Worm (Caenorhabditis elegans): ENCODE data around the gene T14G12.12.

T14G12.12 gene

ce11 chrX:3758399-3758798 is at the start of gene T14G12.12:
Gene T14G12.12 (minus strand): TSS chrX:3758499.
- TF ChIP-seq ref-1 (GFP tag; conservative IDR thresholded peaks at IDR 0.05) (no peak), ztf-29 (GFP tag; IDR thresholded peaks at IDR 0.05) (no peak), tab-1 (GFP tag; IDR thresholded peaks at IDR 0.05) (no peak), cog-1 (tag; optimal IDR thresholded peaks at IDR 0.05) (no peak), med-1 (GFP tag; optimal IDR thresholded peaks at IDR 0.05; ENCODE audit: insufficient read depth) (no peak), T22C8.4 (GFP tag; IDR thresholded peaks at IDR 0.05) (no peak), flt-1 (GFP tag; IDR thresholded peaks at IDR 0.05) (no peak), klf-2 (GFP tag; conservative IDR thresholded peaks at IDR 0.05) (no peak), ztf-23 (GFP tag; IDR thresholded peaks at IDR 0.05) (no peak)

- TF ChIP-seq T22C8.4 (GFP tag; IDR thresholded peaks at IDR 0.05): no peak
- TF ChIP-seq cog-1 (tag; optimal IDR thresholded peaks at IDR 0.05): no peak
- TF ChIP-seq flt-1 (GFP tag; IDR thresholded peaks at IDR 0.05): no peak
- no peak for TF ChIP-seq klf-2 (GFP tag; conservative IDR thresholded peaks at IDR 0.05)
- TF ChIP-seq tab-1 (GFP tag; IDR thresholded peaks at IDR 0.05): no peak
- TF ChIP-seq ztf-23 (GFP tag; IDR thresholded peaks at IDR 0.05): no peak
- no peak for TF ChIP-seq med-1 (GFP tag; optimal IDR thresholded peaks at IDR 0.05; ENCODE audit: insufficient read depth)
- no peak for TF ChIP-seq ztf-29 (GFP tag; IDR thresholded peaks at IDR 0.05)
- TF ChIP-seq ref-1 (GFP tag; conservative IDR thresholded peaks at IDR 0.05): no peak
Observed at ce11 chrX:3807166-3807565, 48.9 kb upstream of the T14G12.12 start, which contains the start of gene F35A5.1. Gene F35A5.1 (plus strand): TSS chrX:3807466.

- TF ChIP-seq med-1 (GFP tag; optimal IDR thresholded peaks at IDR 0.05; ENCODE audit: insufficient read depth) (no peak), T22C8.4 (GFP tag; IDR thresholded peaks at IDR 0.05) (no peak), cog-1 (tag; optimal IDR thresholded peaks at IDR 0.05) (no peak), tab-1 (GFP tag; IDR thresholded peaks at IDR 0.05) (no peak), ztf-29 (GFP tag; IDR thresholded peaks at IDR 0.05) (no peak), flt-1 (GFP tag; IDR thresholded peaks at IDR 0.05) (no peak), ref-1 (GFP tag; conservative IDR thresholded peaks at IDR 0.05) (no peak), ztf-23 (GFP tag; IDR thresholded peaks at IDR 0.05) (no peak), klf-2 (GFP tag; conservative IDR thresholded peaks at IDR 0.05) (no peak)
Observed at ce11 chrX:3804837-3805236, 46.5 kb upstream of the T14G12.12 start, which contains the start of gene F35A5.2. Gene F35A5.2 (plus strand): TSS chrX:3805137.

ce11 chrX:3803314-3803713 is 45.0 kb upstream of the T14G12.12 start, which contains the start of gene F35A5.8:
Gene F35A5.8 (minus strand): TSS chrX:3803464.
- TF ChIP-seq ztf-29 (GFP tag; IDR thresholded peaks at IDR 0.05) (no peak), tab-1 (GFP tag; IDR thresholded peaks at IDR 0.05) (no peak), cog-1 (tag; optimal IDR thresholded peaks at IDR 0.05) (peak; percentile 43), ztf-23 (GFP tag; IDR thresholded peaks at IDR 0.05) (0 out of 2 replicates have a peak, but pooled peaks have one; percentile 49), flt-1 (GFP tag; IDR thresholded peaks at IDR 0.05) (peak; percentile 71)

ce11 chrX:3802743-3803142 is 44.4 kb upstream of the T14G12.12 start:
- TF ChIP-seq cog-1 (tag; optimal IDR thresholded peaks at IDR 0.05) (no peak), T22C8.4 (GFP tag; IDR thresholded peaks at IDR 0.05) (peak; percentile 48)

- TF ChIP-seq flt-1 (GFP tag; IDR thresholded peaks at IDR 0.05) (no peak), ref-1 (GFP tag; conservative IDR thresholded peaks at IDR 0.05) (no peak), ztf-23 (GFP tag; IDR thresholded peaks at IDR 0.05) (no peak), med-1 (GFP tag; optimal IDR thresholded peaks at IDR 0.05; ENCODE audit: insufficient read depth) (no peak), tab-1 (GFP tag; IDR thresholded peaks at IDR 0.05) (no peak), T22C8.4 (GFP tag; IDR thresholded peaks at IDR 0.05) (no peak), ztf-29 (GFP tag; IDR thresholded peaks at IDR 0.05) (no peak), cog-1 (tag; optimal IDR thresholded peaks at IDR 0.05) (no peak), klf-2 (GFP tag; conservative IDR thresholded peaks at IDR 0.05) (no peak)
Observed at ce11 chrX:3798288-3798687, 40.0 kb upstream of the T14G12.12 start.

ce11 chrX:3797882-3798281 is 39.6 kb upstream of the T14G12.12 start, which contains the start of gene abu-10:
Gene abu-10 (plus strand): TSS chrX:3798182.
- TF ChIP-seq T22C8.4 (GFP tag; IDR thresholded peaks at IDR 0.05) (no peak), med-1 (GFP tag; optimal IDR thresholded peaks at IDR 0.05; ENCODE audit: insufficient read depth) (no peak), cog-1 (tag; optimal IDR thresholded peaks at IDR 0.05) (no peak), ztf-23 (GFP tag; IDR thresholded peaks at IDR 0.05) (no peak), klf-2 (GFP tag; conservative IDR thresholded peaks at IDR 0.05) (no peak), ztf-29 (GFP tag; IDR thresholded peaks at IDR 0.05) (no peak), flt-1 (GFP tag; IDR thresholded peaks at IDR 0.05) (no peak), tab-1 (GFP tag; IDR thresholded peaks at IDR 0.05) (no peak), ref-1 (GFP tag; conservative IDR thresholded peaks at IDR 0.05) (no peak)

ce11 chrX:3795642-3796041 is 37.3 kb upstream of the T14G12.12 start, which contains the start of gene F35A5.5:
Gene F35A5.5 (minus strand): TSS chrX:3795742.
- no peak for TF ChIP-seq med-1 (GFP tag; optimal IDR thresholded peaks at IDR 0.05; ENCODE audit: insufficient read depth)
- no peak for TF ChIP-seq T22C8.4 (GFP tag; IDR thresholded peaks at IDR 0.05)
- no peak for TF ChIP-seq klf-2 (GFP tag; conservative IDR thresholded peaks at IDR 0.05)
- no peak for TF ChIP-seq flt-1 (GFP tag; IDR thresholded peaks at IDR 0.05)
- no peak for TF ChIP-seq ref-1 (GFP tag; conservative IDR thresholded peaks at IDR 0.05)
- no peak for TF ChIP-seq cog-1 (tag; optimal IDR thresholded peaks at IDR 0.05)
- TF ChIP-seq ztf-23 (GFP tag; IDR thresholded peaks at IDR 0.05): no peak
- no peak for TF ChIP-seq ztf-29 (GFP tag; IDR thresholded peaks at IDR 0.05)
- TF ChIP-seq tab-1 (GFP tag; IDR thresholded peaks at IDR 0.05): no peak

- TF ChIP-seq T22C8.4 (GFP tag; IDR thresholded peaks at IDR 0.05): no peak
- no peak for TF ChIP-seq ztf-23 (GFP tag; IDR thresholded peaks at IDR 0.05)
- TF ChIP-seq flt-1 (GFP tag; IDR thresholded peaks at IDR 0.05): no peak
- no peak for TF ChIP-seq klf-2 (GFP tag; conservative IDR thresholded peaks at IDR 0.05)
- no peak for TF ChIP-seq med-1 (GFP tag; optimal IDR thresholded peaks at IDR 0.05; ENCODE audit: insufficient read depth)
- TF ChIP-seq tab-1 (GFP tag; IDR thresholded peaks at IDR 0.05): no peak
- no peak for TF ChIP-seq ztf-29 (GFP tag; IDR thresholded peaks at IDR 0.05)
- TF ChIP-seq ref-1 (GFP tag; conservative IDR thresholded peaks at IDR 0.05): no peak
- no peak for TF ChIP-seq cog-1 (tag; optimal IDR thresholded peaks at IDR 0.05)
Observed at ce11 chrX:3794161-3794560, 35.9 kb upstream of the T14G12.12 start.

ce11 chrX:3793389-3793788 is 35.1 kb upstream of the T14G12.12 start:
- TF ChIP-seq ref-1 (GFP tag; conservative IDR thresholded peaks at IDR 0.05) (no peak), cog-1 (tag; optimal IDR thresholded peaks at IDR 0.05) (no peak), ztf-23 (GFP tag; IDR thresholded peaks at IDR 0.05) (no peak), med-1 (GFP tag; optimal IDR thresholded peaks at IDR 0.05; ENCODE audit: insufficient read depth) (no peak), flt-1 (GFP tag; IDR thresholded peaks at IDR 0.05) (no peak), tab-1 (GFP tag; IDR thresholded peaks at IDR 0.05) (no peak), klf-2 (GFP tag; conservative IDR thresholded peaks at IDR 0.05) (no peak)
